Fruit fly (Drosophila melanogaster): Measurements from ENCODE around the gene mus304.

- no peak for TF ChIP-seq Sin3A (optimal IDR thresholded peaks at IDR 0.05)
- TF ChIP-seq Myc (optimal IDR thresholded peaks at IDR 0.05), result no peak
- TF ChIP-seq h (optimal IDR thresholded peaks at IDR 0.05), result no peak
- no peak for TF ChIP-seq insv (optimal IDR thresholded peaks at IDR 0.05)
- no peak for TF ChIP-seq psq (optimal IDR thresholded peaks at IDR 0.05)
Observed at dm6 chr3L:18144620-18145019, 35.0 kb downstream of the mus304 start.

All from Kc167 (cell line).